Worm (Caenorhabditis elegans) whole organism, L1 larva: ENCODE measurements around the gene M110.3.

Experiments used
- C16A3.4 ChIP-seq: fragments of 150-350 bp; optimal IDR thresholded peaks from 2 replicates; lab custom pipeline; 2014; ENCODE audit warnings: missing biosample characterization, missing genetic modification characterization
- aha-1 ChIP-seq: fragments of 150-350 bp; optimal IDR thresholded peaks from 2 replicates; lab custom pipeline; 2014; ENCODE audit warnings: missing biosample characterization, missing genetic modification characterization
- aly-2 ChIP-seq: fragments of 150-350 bp; optimal IDR thresholded peaks from 2 replicates; lab custom pipeline; 2014; ENCODE audit warnings: missing biosample characterization, missing genetic modification characterization
- blmp-1 ChIP-seq: fragments of 150-350 bp; optimal IDR thresholded peaks from 2 replicates; lab custom pipeline; 2014; ENCODE audit warnings: missing biosample characterization, missing genetic modification characterization
- ceh-63 ChIP-seq: fragments of 200-800 bp; sonication (Bioruptor generic); optimal IDR thresholded peaks from 2 replicates; lab custom pipeline; 2018; ENCODE audit warnings: mild to moderate bottlenecking, missing genetic modification characterization, missing compliant biosample characterization
- ceh-8 ChIP-seq: fragments of 200-800 bp; sonication (Bioruptor generic); optimal IDR thresholded peaks from 2 replicates; lab custom pipeline; 2018; ENCODE audit warnings: mild to moderate bottlenecking, missing genetic modification characterization, moderate library complexity, missing compliant biosample characterization
- ceh-82 ChIP-seq, 3 experiments: fragments of 150-350 bp in 1 of 3; sonication (generic microtip) in 2 of 3; optimal IDR thresholded peaks; 2 replicates each; lab custom pipeline; 2014 to 2017; ENCODE audit warnings: missing biosample characterization in 3 of 3, missing genetic modification characterization in 3 of 3
- dpl-1 ChIP-seq, 3 experiments: fragments of 150-350 bp in 2 of 3; sonication (generic microtip) in 1 of 3; optimal IDR thresholded peaks; 2 replicates each; lab custom pipeline; 2014 to 2017; ENCODE audit warnings: missing biosample characterization in 3 of 3, missing genetic modification characterization in 3 of 3, missing genetic modification reagents in 3 of 3
- efl-1 ChIP-seq, 4 experiments: fragments of 150-350 bp; optimal IDR thresholded peaks in 3 of 4; peaks in 1 of 4; 1 replicate in 1 of 4; 2 replicates in 3 of 4; lab custom pipeline; 2014; ENCODE audit warnings: missing biosample characterization in 2 of 4, missing genetic modification characterization in 2 of 4, missing genetic modification reagents in 2 of 4
- egl-27 ChIP-seq, 2 experiments: fragments of 150-350 bp in 1 of 2; sonication (generic microtip); optimal IDR thresholded peaks; 3 replicates each; lab custom pipeline; 2017 to 2018; ENCODE audit warnings: missing biosample characterization in 2 of 2, missing genetic modification characterization in 2 of 2, missing genetic modification reagents in 2 of 2
- ets-5 ChIP-seq: fragments of 200-800 bp; sonication (Bioruptor generic); IDR thresholded peaks from 2 replicates; pipeline ENCODE4 v1.3.6; 2022; ENCODE audit warnings: missing genetic modification characterization, missing compliant biosample characterization
- fkh-8 ChIP-seq: sonication (generic microtip); optimal IDR thresholded peaks from 2 replicates; lab custom pipeline; 2016; ENCODE audit warnings: mild to moderate bottlenecking, missing genetic modification characterization, missing compliant biosample characterization
- fos-1 ChIP-seq: fragments of 150-350 bp; optimal IDR thresholded peaks from 2 replicates; lab custom pipeline; 2014; ENCODE audit warnings: missing biosample characterization, missing genetic modification characterization
- hlh-17 ChIP-seq: fragments of 200-800 bp; sonication (Bioruptor generic); optimal IDR thresholded peaks from 2 replicates; lab custom pipeline; 2018; ENCODE audit warnings: missing genetic modification characterization, mild to moderate bottlenecking, missing compliant biosample characterization, moderate library complexity, borderline replicate concordance
- hlh-4 ChIP-seq: sonication (generic microtip); optimal IDR thresholded peaks from 2 replicates; lab custom pipeline; 2016; ENCODE audit warnings: mild to moderate bottlenecking, missing genetic modification characterization, missing compliant biosample characterization
- jun-1 ChIP-seq: fragments of 150-350 bp; optimal IDR thresholded peaks from 2 replicates; lab custom pipeline; 2014; ENCODE audit warnings: missing biosample characterization, missing genetic modification reagents, missing genetic modification characterization
- lin-15B ChIP-seq: fragments of 150-350 bp; sonication (generic microtip); optimal IDR thresholded peaks from 3 replicates; lab custom pipeline; 2014; ENCODE audit warnings: missing biosample characterization, missing genetic modification characterization
- lin-35 ChIP-seq, 2 experiments: fragments of 150-350 bp; optimal IDR thresholded peaks; 2 replicates each; lab custom pipeline; 2014; ENCODE audit warnings: missing biosample characterization in 2 of 2, missing genetic modification characterization in 2 of 2, missing genetic modification reagents in 2 of 2
- mab-9 ChIP-seq: fragments of 200-800 bp; sonication (Bioruptor generic); IDR thresholded peaks from 2 replicates; pipeline ENCODE4 v1.3.6; 2022; ENCODE audit warnings: missing genetic modification reagents, missing genetic modification characterization, missing compliant biosample characterization
- mdl-1 ChIP-seq, 2 experiments: fragments of 150-350 bp; optimal IDR thresholded peaks; 2 replicates each; lab custom pipeline; 2014 to 2017; ENCODE audit warnings: missing biosample characterization in 2 of 2, missing genetic modification characterization in 2 of 2, inconsistent platforms in 1 of 2
- nhr-19 ChIP-seq: fragments of 200-800 bp; sonication (Bioruptor generic); conservative IDR thresholded peaks from 2 replicates; pipeline ENCODE4 v1.3.6; 2022; ENCODE audit warnings: missing genetic modification characterization, missing compliant biosample characterization
- nhr-237 ChIP-seq: fragments of 150-350 bp; optimal IDR thresholded peaks from 2 replicates; lab custom pipeline; 2014; ENCODE audit warnings: missing biosample characterization, missing genetic modification characterization
- nhr-47 ChIP-seq: sonication (generic microtip); optimal IDR thresholded peaks from 2 replicates; lab custom pipeline; 2016; ENCODE audit warnings: mild to moderate bottlenecking, missing genetic modification characterization, moderate library complexity, missing compliant biosample characterization
- nhr-76 ChIP-seq: sonication (generic microtip); optimal IDR thresholded peaks from 2 replicates; lab custom pipeline; 2017; ENCODE audit warnings: missing biosample characterization, missing genetic modification characterization
- nhr-77 ChIP-seq: fragments of 150-350 bp; optimal IDR thresholded peaks from 2 replicates; lab custom pipeline; 2014; ENCODE audit warnings: missing biosample characterization, missing genetic modification characterization
- nhr-84 ChIP-seq: sonication (generic microtip); optimal IDR thresholded peaks from 2 replicates; lab custom pipeline; 2017; ENCODE audit warnings: missing biosample characterization, missing genetic modification characterization
- nhr-85 ChIP-seq: sonication (generic microtip); peaks from one replicate; lab custom pipeline; 2016; ENCODE audit warnings: missing genetic modification characterization, inconsistent platforms, missing compliant biosample characterization
- pqm-1 ChIP-seq: sonication (generic microtip); optimal IDR thresholded peaks from 3 replicates; lab custom pipeline; 2017; ENCODE audit warnings: missing biosample characterization, missing genetic modification characterization
- rnt-1 ChIP-seq: sonication (generic microtip); optimal IDR thresholded peaks from 2 replicates; lab custom pipeline; 2016; ENCODE audit warnings: mild to moderate bottlenecking, missing genetic modification characterization, moderate library complexity, missing compliant biosample characterization
- snu-23 ChIP-seq: sonication (generic microtip); optimal IDR thresholded peaks from 2 replicates; lab custom pipeline; 2016; ENCODE audit warnings: missing genetic modification characterization, missing compliant biosample characterization
- unc-86 ChIP-seq: sonication (generic microtip); optimal IDR thresholded peaks from 2 replicates; lab custom pipeline; 2016; ENCODE audit warnings: missing genetic modification characterization, missing compliant biosample characterization
- vab-15 ChIP-seq: sonication (generic microtip); optimal IDR thresholded peaks from 2 replicates; lab custom pipeline; 2017; ENCODE audit warnings: missing genotype, mild to moderate bottlenecking, missing genetic modification characterization, missing compliant biosample characterization
- zip-4 ChIP-seq: fragments of 200-800 bp; sonication (Bioruptor generic); optimal IDR thresholded peaks from 2 replicates; lab custom pipeline; 2018; ENCODE audit warnings: mild to moderate bottlenecking, missing genetic modification characterization, moderate library complexity, missing compliant biosample characterization
- ztf-11 ChIP-seq, 2 experiments: sonication (generic microtip); optimal IDR thresholded peaks; 2 replicates each; lab custom pipeline; 2016 to 2017; ENCODE audit warnings: missing genetic modification characterization in 2 of 2, missing biosample characterization in 1 of 2, missing compliant biosample characterization in 1 of 2

The M110.3 gene

ce11 chrII:8193922-8194321 is 22.5 kb downstream of the M110.3 start:
- TF ChIP-seq blmp-1 (peak; percentile 96), mdl-1 (tag; optimal IDR thresholded peaks at IDR 0.05; lab: Kevin White, UChicago) (no peak)
- TF ChIP-seq, all 84 proteins: peak for 1

ce11 chrII:8193126-8193525 is 23.3 kb downstream of the M110.3 start, which contains the start of gene T05C12.9:
Gene T05C12.9, minus strand, starts transcription at chrII:8193226.
- TF ChIP-seq hlh-17 (GFP tag; lab: Kevin White, UChicago) = no peak
- no peak for TF ChIP-seq pqm-1 (tag; lab: Kevin White, UChicago)
- no peak for TF ChIP-seq dpl-1 (GFP tag; optimal IDR thresholded peaks at IDR 0.05; lab: Kevin White, UChicago)
- TF ChIP-seq nhr-84 = no peak
- no peak for TF ChIP-seq ceh-82 (tag; optimal IDR thresholded peaks at IDR 0.05; lab: Kevin White, UChicago)
- TF ChIP-seq ztf-11 (tag; optimal IDR thresholded peaks at IDR 0.05; lab: Kevin White, UChicago) = no peak
- no peak for TF ChIP-seq nhr-237 (tag; lab: Kevin White, UChicago)
- no peak for TF ChIP-seq zip-4
- no peak for TF ChIP-seq nhr-19 (GFP tag; lab: Robert Waterston, UW)

ce11 chrII:8190455-8190854 is 26.0 kb downstream of the M110.3 start, which contains the start of gene T05C12.8:
Gene T05C12.8, minus strand, starts transcription at chrII:8190555.
- TF ChIP-seq fkh-8 (tag; lab: Kevin White, UChicago) (peak; percentile 85), lin-15B (tag; lab: Kevin White, UChicago) (no peak), unc-86 (tag; lab: Kevin White, UChicago) (no peak), snu-23 (no peak), nhr-85 (no peak)

ce11 chrII:8187516-8187915 is 28.9 kb downstream of the M110.3 start:
- no peak for TF ChIP-seq jun-1 (tag; lab: Kevin White, UChicago)
- TF ChIP-seq mab-9 (GFP tag; lab: Robert Waterston, UW) = no peak
- no peak for TF ChIP-seq ceh-82 (tag; optimal IDR thresholded peaks at IDR 0.05; lab: Kevin White, UChicago)
- TF ChIP-seq fos-1 (tag; lab: Kevin White, UChicago) = no peak
- TF ChIP-seq nhr-47 (tag; lab: Kevin White, UChicago) = no peak
- TF ChIP-seq unc-86 (tag; lab: Kevin White, UChicago) = no peak
- TF ChIP-seq ceh-8 (GFP tag; lab: Kevin White, UChicago) = no peak
- no peak for TF ChIP-seq ets-5
- TF ChIP-seq C16A3.4 = no peak
- no peak for TF ChIP-seq egl-27 (tag; optimal IDR thresholded peaks at IDR 0.05; lab: Kevin White, UChicago)
- no peak for TF ChIP-seq aha-1 (tag; lab: Kevin White, UChicago)
- peak in 1 of 2 experiments; percentile 1 for TF ChIP-seq lin-35 (GFP tag; optimal IDR thresholded peaks at IDR 0.05; lab: Kevin White, UChicago)
- TF ChIP-seq nhr-77 (tag; lab: Kevin White, UChicago) = no peak
- TF ChIP-seq vab-15 (tag; lab: Kevin White, UChicago) = no peak
- no peak for TF ChIP-seq hlh-4 (tag; lab: Kevin White, UChicago)
- TF ChIP-seq nhr-85 = peak; percentile 53
- TF ChIP-seq nhr-76 (tag; lab: Kevin White, UChicago) = no peak
- TF ChIP-seq ceh-63 = no peak
- TF ChIP-seq pqm-1 (tag; lab: Kevin White, UChicago) = no peak
- no peak for TF ChIP-seq rnt-1 (tag; lab: Kevin White, UChicago)
- peak; percentile 5 for TF ChIP-seq aly-2 (tag; lab: Kevin White, UChicago)
- TF ChIP-seq lin-15B (tag; lab: Kevin White, UChicago) = no peak
- TF ChIP-seq efl-1 (optimal IDR thresholded peaks at IDR 0.05; lab: Kevin White, UChicago) = no peak
- TF ChIP-seq efl-1 (GFP tag; optimal IDR thresholded peaks at IDR 0.05 in 1 of 2; lab: Kevin White, UChicago) = no peak
- no peak for TF ChIP-seq mdl-1 (tag; optimal IDR thresholded peaks at IDR 0.05; lab: Kevin White, UChicago)
